Worm (Caenorhabditis elegans): ENCODE data around the gene B0361.3.

B0361.3 gene

ce11 chrIII:7253669-7254068, 27.6 kb upstream of the B0361.3 start:
- TF ChIP-seq K12H6.12 (tag; optimal IDR thresholded peaks at IDR 0.05) (no peak), lin-54 (GFP tag; optimal IDR thresholded peaks at IDR 0.05) (no peak), madf-6 (GFP tag; IDR thresholded peaks at IDR 0.05) (no peak), hlh-12 (tag; optimal IDR thresholded peaks at IDR 0.05) (no peak), madf-3 (GFP tag; IDR thresholded peaks at IDR 0.05) (no peak), pha-4 (tag; optimal IDR thresholded peaks at IDR 0.05) (no peak), F55B11.4 (tag; optimal IDR thresholded peaks at IDR 0.05; ENCODE audit: borderline replicate concordance, insufficient read depth) (no peak), gei-17 (GFP tag; optimal IDR thresholded peaks at IDR 0.05) (no peak), ets-4 (GFP tag; optimal IDR thresholded peaks at IDR 0.05) (no peak), bed-2 (GFP tag; IDR thresholded peaks at IDR 0.05) (no peak), ztf-28 (GFP tag; IDR thresholded peaks at IDR 0.05) (no peak), B0261.1 (tag; optimal IDR thresholded peaks at IDR 0.05) (no peak), dox-1 (GFP tag; IDR thresholded peaks at IDR 0.05) (no peak), F57C9.4 (tag; optimal IDR thresholded peaks at IDR 0.05) (no peak), xnd-1 (tag; optimal IDR thresholded peaks at IDR 0.05) (no peak), let-526 (GFP tag; IDR thresholded peaks at IDR 0.05) (no peak), K11D2.4 (GFP tag; IDR thresholded peaks at IDR 0.05) (no peak), Y79H2A.3 (GFP tag; conservative IDR thresholded peaks at IDR 0.05) (no peak)

DNA sequence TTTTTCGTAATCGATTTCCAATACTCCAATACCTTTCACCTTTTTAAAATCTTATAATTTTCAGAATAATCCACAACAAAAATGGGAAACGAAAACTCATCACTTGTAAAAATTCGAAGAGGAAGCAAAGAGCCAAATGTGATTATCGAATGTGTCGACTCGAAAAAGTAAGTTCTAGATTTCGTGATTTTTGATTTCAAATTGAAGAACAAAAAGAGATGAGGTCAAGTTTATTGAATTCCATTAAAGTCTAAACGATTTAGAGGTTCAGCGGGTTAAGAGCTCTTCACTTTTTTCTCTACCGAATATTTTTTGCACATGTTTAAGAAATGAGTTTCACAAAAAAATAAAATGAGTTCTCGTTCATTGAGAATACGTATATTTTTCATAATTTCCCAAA, 22.3 kb upstream of the B0361.3 start, which contains the start of gene B0361.4:
TSS of gene B0361.4 (plus strand) at position 61 of the 400 bp plus-strand sequence.
- TF ChIP-seq B0035.1 (tag; optimal IDR thresholded peaks at IDR 0.05): no peak
- no peak for TF ChIP-seq Y53G8AR.9 (GFP tag; conservative IDR thresholded peaks at IDR 0.05)
- TF ChIP-seq Y53F4B.3 (GFP tag; IDR thresholded peaks at IDR 0.05): no peak
- TF ChIP-seq Y79H2A.3 (GFP tag; conservative IDR thresholded peaks at IDR 0.05): no peak
- no peak for TF ChIP-seq athp-1 (tag; optimal IDR thresholded peaks at IDR 0.05)
- no peak for TF ChIP-seq akir-1 (GFP tag; optimal IDR thresholded peaks at IDR 0.05)
- TF ChIP-seq T26A5.8 (tag; optimal IDR thresholded peaks at IDR 0.05): no peak
- no peak for TF ChIP-seq mel-28 (tag; optimal IDR thresholded peaks at IDR 0.05; ENCODE audit: borderline replicate concordance)
- no peak for TF ChIP-seq lin-35 (GFP tag; optimal IDR thresholded peaks at IDR 0.05)

DNA sequence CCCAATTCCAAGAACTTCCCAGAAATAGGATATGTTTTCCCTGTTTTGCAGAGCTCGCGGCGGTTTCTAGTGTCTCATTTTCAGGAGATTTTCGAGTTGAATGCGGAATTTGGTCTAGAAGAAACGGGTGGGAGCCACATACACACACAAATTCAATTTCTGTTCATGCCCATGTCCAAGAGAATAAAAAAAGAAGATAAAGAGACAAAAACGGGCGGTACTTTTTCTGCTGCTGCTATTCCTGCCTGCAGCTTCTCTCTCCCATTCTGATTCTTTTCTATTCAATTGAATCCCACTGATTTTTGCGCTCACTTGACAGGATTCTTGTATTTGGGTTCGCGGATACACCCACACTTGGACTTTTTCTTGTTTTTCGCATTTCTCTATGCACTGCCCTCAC, 18.7 kb upstream of the B0361.3 start:
- TF ChIP-seq T07F8.4 (tag; optimal IDR thresholded peaks at IDR 0.05) (no peak), D2030.7 (GFP tag; IDR thresholded peaks at IDR 0.05) (no peak), lin-54 (GFP tag; optimal IDR thresholded peaks at IDR 0.05) (no peak), unc-62 (GFP tag; optimal IDR thresholded peaks at IDR 0.05) (no peak), Y79H2A.3 (GFP tag; conservative IDR thresholded peaks at IDR 0.05) (no peak)

- TF ChIP-seq hrde-1 (tag; optimal IDR thresholded peaks at IDR 0.05; ENCODE audit: borderline replicate concordance): no peak
- no peak for TF ChIP-seq cebp-2 (GFP tag; IDR thresholded peaks at IDR 0.05)
- no peak for TF ChIP-seq nfya-2 (GFP tag; IDR thresholded peaks at IDR 0.05)
- TF ChIP-seq athp-1 (tag; optimal IDR thresholded peaks at IDR 0.05): no peak
- no peak for TF ChIP-seq ceh-58 (GFP tag; IDR thresholded peaks at IDR 0.05)
- no peak for TF ChIP-seq K11D2.4 (GFP tag; IDR thresholded peaks at IDR 0.05)
- no peak for TF ChIP-seq xnd-1 (tag; optimal IDR thresholded peaks at IDR 0.05)
- no peak for TF ChIP-seq Y56A3A.18 (GFP tag; IDR thresholded peaks at IDR 0.05)
- TF ChIP-seq sptf-2 (GFP tag; optimal IDR thresholded peaks at IDR 0.05): no peak
- TF ChIP-seq F22D6.2 (tag; optimal IDR thresholded peaks at IDR 0.05): no peak
- no peak for TF ChIP-seq madf-8 (GFP tag; conservative IDR thresholded peaks at IDR 0.05)
- TF ChIP-seq lag-1 (GFP tag; IDR thresholded peaks at IDR 0.05): no peak
- no peak for TF ChIP-seq fkh-3 (tag; optimal IDR thresholded peaks at IDR 0.05)
- TF ChIP-seq Y53F4B.3 (GFP tag; IDR thresholded peaks at IDR 0.05): no peak
Measured at ce11 chrIII:7263028-7263427, 18.2 kb upstream of the B0361.3 start.

All from whole organism, young adult.